Worm (Caenorhabditis elegans): ENCODE measurements around the gene clh-1.

- TF ChIP-seq unc-62 (GFP tag; optimal IDR thresholded peaks at IDR 0.05) (no peak), aly-2 (tag; optimal IDR thresholded peaks at IDR 0.05) (peak; percentile 78), nhr-12 (tag; optimal IDR thresholded peaks at IDR 0.05) (no peak), ceh-82 (tag; optimal IDR thresholded peaks at IDR 0.05) (peak; percentile 85 to 97 (median 89)), ces-1 (GFP tag; optimal IDR thresholded peaks at IDR 0.05) (no peak), lin-15B (tag; optimal IDR thresholded peaks at IDR 0.05) (peak; percentile 94), nhr-90 (tag; optimal IDR thresholded peaks at IDR 0.05; ENCODE audit: poor library complexity) (peak; percentile 90), nhr-11 (tag; optimal IDR thresholded peaks at IDR 0.05) (peak; percentile 93)
Observed at ce11 chrII:11874674-11875198, 18.5 kb upstream of the clh-1 start, which contains the start of the genes npp-3 and top-2.
